Fruit fly (Drosophila melanogaster) whole organism, embryonic: ENCODE measurements around the gene raw.
A peak's percentile ranks its signal among the peaks of the same experiment; 100 is the strongest.

ENCODE experiments used
- Ada2b ChIP-seq: fragments of 200-800 bp; sonication (Bioruptor generic); IDR thresholded peaks from 2 replicates; pipeline ENCODE4 v1.3.6; 2022; ENCODE audit warnings: missing biosample characterization, missing genetic modification characterization
- Asciz ChIP-seq: fragments of 200-800 bp; sonication (Bioruptor generic); optimal IDR thresholded peaks from 2 replicates; lab custom pipeline; 2017; ENCODE audit warnings: missing biosample characterization, mild to moderate bottlenecking, missing genetic modification characterization, missing genetic modification reagents
- CG10274 ChIP-seq: fragments of 200-800 bp; sonication (Bioruptor generic); optimal IDR thresholded peaks from 3 replicates; lab custom pipeline; 2017; ENCODE audit warnings: missing biosample characterization, mild to moderate bottlenecking, missing genetic modification characterization
- CG10366 ChIP-seq: fragments of 200-800 bp; sonication (Bioruptor generic); IDR thresholded peaks from 2 replicates; pipeline ENCODE4 v1.3.6; 2022; ENCODE audit warnings: missing biosample characterization, missing genetic modification characterization
- CG10654 ChIP-seq: fragments of 200-800 bp; sonication (Bioruptor generic); optimal IDR thresholded peaks from 2 replicates; lab custom pipeline; 2016; ENCODE audit warnings: missing biosample characterization, missing genetic modification characterization
- CG11723 ChIP-seq: fragments of 200-800 bp; sonication (Bioruptor generic); optimal IDR thresholded peaks from 2 replicates; lab custom pipeline; 2017; ENCODE audit warnings: missing biosample characterization, mild to moderate bottlenecking, missing genetic modification characterization
- CG12104 ChIP-seq: fragments of 200-800 bp; sonication (Bioruptor generic); optimal IDR thresholded peaks from 3 replicates; lab custom pipeline; 2016; ENCODE audit warnings: missing biosample characterization, missing genetic modification characterization
- CG12659 ChIP-seq: fragments of 200-800 bp; sonication (Bioruptor generic); optimal IDR thresholded peaks from 3 replicates; lab custom pipeline; 2017; ENCODE audit warnings: mild to moderate bottlenecking, missing biosample characterization, missing genetic modification reagents, missing genetic modification characterization
- CG1832 ChIP-seq: fragments of 200-800 bp; sonication (Bioruptor generic); optimal IDR thresholded peaks from 2 replicates; lab custom pipeline; 2017; ENCODE audit warnings: missing biosample characterization, mild to moderate bottlenecking, missing genetic modification characterization, inconsistent platforms
- CG3065 ChIP-seq: fragments of 200-800 bp; sonication (Bioruptor generic); optimal IDR thresholded peaks from 2 replicates; lab custom pipeline; 2016; ENCODE audit warnings: missing biosample characterization, missing genetic modification characterization
- CG32767 ChIP-seq: fragments of 200-800 bp; sonication (Bioruptor generic); IDR thresholded peaks from 2 replicates; pipeline ENCODE4 v1.3.6; 2022; ENCODE audit warnings: missing biosample characterization, missing genetic modification characterization
- CG3407 ChIP-seq: fragments of 200-800 bp; sonication (Bioruptor generic); optimal IDR thresholded peaks from 2 replicates; lab custom pipeline; 2018; ENCODE audit warnings: missing biosample characterization, mild to moderate bottlenecking, missing genetic modification characterization
- CG34422 ChIP-seq: fragments of 200-800 bp; sonication (Bioruptor generic); IDR thresholded peaks from 3 replicates; pipeline ENCODE4 v1.3.6; 2022; ENCODE audit warnings: missing biosample characterization, missing genetic modification characterization
- CG6689 ChIP-seq: fragments of 200-800 bp; sonication (Bioruptor generic); IDR thresholded peaks from 2 replicates; pipeline ENCODE4 v1.3.6; 2022; ENCODE audit warnings: missing biosample characterization, missing genetic modification characterization
- CG6765 ChIP-seq: fragments of 200-800 bp; sonication (Bioruptor generic); optimal IDR thresholded peaks from 3 replicates; lab custom pipeline; 2017; ENCODE audit warnings: missing biosample characterization, mild to moderate bottlenecking, missing genetic modification characterization
- CG7839 ChIP-seq: fragments of 200-800 bp; sonication (Bioruptor generic); optimal IDR thresholded peaks from 3 replicates; lab custom pipeline; 2018; ENCODE audit warnings: missing biosample characterization, mild to moderate bottlenecking, missing genetic modification characterization, moderate library complexity
- CG7987 ChIP-seq: fragments of 200-800 bp; sonication (Bioruptor generic); optimal IDR thresholded peaks from 2 replicates; lab custom pipeline; 2018; ENCODE audit warnings: missing biosample characterization, mild to moderate bottlenecking, missing genetic modification characterization, moderate library complexity
- CG9437 ChIP-seq: fragments of 200-800 bp; sonication (Bioruptor generic); optimal IDR thresholded peaks from 2 replicates; lab custom pipeline; 2018; ENCODE audit warnings: missing biosample characterization, mild to moderate bottlenecking, missing genetic modification characterization
- CG9727 ChIP-seq: fragments of 200-800 bp; sonication (Bioruptor generic); optimal IDR thresholded peaks from 3 replicates; lab custom pipeline; 2017; ENCODE audit warnings: missing biosample characterization, mild to moderate bottlenecking, missing genetic modification characterization
- CTCF ChIP-seq: fragments of 200-800 bp; sonication (Bioruptor generic); optimal IDR thresholded peaks from 2 replicates; lab custom pipeline; 2017; ENCODE audit warnings: missing biosample characterization, mild to moderate bottlenecking, missing genetic modification characterization, moderate library complexity
- CrebB ChIP-seq: fragments of 200-800 bp; sonication (Bioruptor generic); optimal IDR thresholded peaks from 3 replicates; lab custom pipeline; 2018; ENCODE audit warnings: missing biosample characterization, mild to moderate bottlenecking, missing genetic modification characterization
- Dbx ChIP-seq: fragments of 200-800 bp; sonication (Bioruptor generic); IDR thresholded peaks from 3 replicates; pipeline ENCODE4 v1.3.6; 2022; ENCODE audit warnings: missing biosample characterization, missing genetic modification characterization
- Dp ChIP-seq: fragments of 200-800 bp; sonication (Bioruptor generic); optimal IDR thresholded peaks from 2 replicates; lab custom pipeline; 2018; ENCODE audit warnings: missing biosample characterization, mild to moderate bottlenecking, missing genetic modification characterization, moderate library complexity
- Ets97D ChIP-seq: fragments of 200-800 bp; sonication (Bioruptor generic); optimal IDR thresholded peaks from 3 replicates; lab custom pipeline; 2016; ENCODE audit warnings: missing biosample characterization, missing genetic modification characterization
- Fer3 ChIP-seq: fragments of 200-800 bp; sonication (Bioruptor generic); optimal IDR thresholded peaks from 2 replicates; lab custom pipeline; 2018; ENCODE audit warnings: missing biosample characterization, mild to moderate bottlenecking, missing genetic modification characterization, moderate library complexity
- GATAe ChIP-seq: fragments of 200-800 bp; sonication (Bioruptor generic); conservative IDR thresholded peaks from 2 replicates; pipeline ENCODE4 v1.3.6; 2022; ENCODE audit warnings: missing biosample characterization, missing genetic modification characterization
- H2.0 ChIP-seq: fragments of 200-800 bp; sonication (Bioruptor generic); IDR thresholded peaks from 2 replicates; pipeline ENCODE4 v1.3.6; 2022; ENCODE audit warnings: missing biosample characterization, missing genetic modification characterization
- HLH4C ChIP-seq: fragments of 200-800 bp; sonication (Bioruptor generic); IDR thresholded peaks from 3 replicates; pipeline ENCODE4 v1.3.6; 2022; ENCODE audit warnings: missing biosample characterization, missing genetic modification characterization; ENCODE audit not compliant: partially characterized antibody
- Hey ChIP-seq: fragments of 200-800 bp; sonication (Bioruptor generic); optimal IDR thresholded peaks from 3 replicates; lab custom pipeline; 2018; ENCODE audit warnings: missing biosample characterization, mild to moderate bottlenecking, missing genetic modification characterization
- Hr51 ChIP-seq, 2 experiments: fragments of 200-800 bp; sonication (Bioruptor generic); optimal IDR thresholded peaks; 2 replicates in 1 of 2; 3 replicates in 1 of 2; lab custom pipeline; 2016 to 2018; ENCODE audit warnings: missing biosample characterization in 2 of 2, missing genetic modification characterization in 2 of 2, mild to moderate bottlenecking in 1 of 2, moderate library complexity in 1 of 2
- Lhr ChIP-seq: fragments of 200-800 bp; sonication (Bioruptor generic); optimal IDR thresholded peaks from 3 replicates; lab custom pipeline; 2017; ENCODE audit warnings: mild to moderate bottlenecking, missing biosample characterization, missing genetic modification reagents, missing genetic modification characterization
- Lpt ChIP-seq: fragments of >200 bp; optimal IDR thresholded peaks from 2 replicates; lab custom pipeline; 2018; ENCODE audit warnings: missing biosample characterization, missing genetic modification characterization
- Pdp1 ChIP-seq, 2 experiments: fragments of 200-800 bp; sonication (Bioruptor generic); optimal IDR thresholded peaks; 3 replicates each; lab custom pipeline; 2016; ENCODE audit warnings: missing biosample characterization in 2 of 2, missing genetic modification characterization in 2 of 2, mild to moderate bottlenecking in 1 of 2, moderate library complexity in 1 of 2
- Ravus ChIP-seq: fragments of 200-800 bp; sonication (Bioruptor generic); IDR thresholded peaks from 2 replicates; pipeline ENCODE4 v1.3.6; 2022; ENCODE audit warnings: missing biosample characterization, missing genetic modification characterization
- Stat92E ChIP-seq, 3 experiments: fragments of >200 bp in 2 of 3; fragments of 200-800 bp in 1 of 3; sonication (Bioruptor generic) in 1 of 3; optimal IDR thresholded peaks; 2 replicates each; lab custom pipeline; 2017 to 2019; ENCODE audit warnings: missing biosample characterization in 3 of 3, missing genetic modification characterization in 3 of 3, mild to moderate bottlenecking in 1 of 3, moderate library complexity in 1 of 3
- amos ChIP-seq: fragments of 200-800 bp; sonication (Bioruptor generic); IDR thresholded peaks from 2 replicates; pipeline ENCODE4 v1.3.6; 2022; ENCODE audit warnings: missing biosample characterization, missing genetic modification characterization; ENCODE audit not compliant: partially characterized antibody
- br ChIP-seq: fragments of >200 bp; optimal IDR thresholded peaks from 2 replicates; lab custom pipeline; 2017
- crol ChIP-seq: fragments of 200-800 bp; sonication (Bioruptor generic); IDR thresholded peaks from 2 replicates; pipeline ENCODE4 v1.3.6; 2022; ENCODE audit warnings: missing biosample characterization, missing genetic modification characterization
- crp ChIP-seq, 2 experiments: fragments of 200-800 bp; sonication (Bioruptor generic); optimal IDR thresholded peaks; 2 replicates in 1 of 2; 3 replicates in 1 of 2; lab custom pipeline; 2017; ENCODE audit warnings: missing biosample characterization in 2 of 2, missing genetic modification characterization in 2 of 2, mild to moderate bottlenecking in 1 of 2, moderate library complexity in 1 of 2
- cwo ChIP-seq: fragments of 200-800 bp; sonication (Bioruptor generic); optimal IDR thresholded peaks from 3 replicates; lab custom pipeline; 2017; ENCODE audit warnings: missing biosample characterization, missing genetic modification characterization, mild to moderate bottlenecking, moderate library complexity, missing genetic modification reagents
- eve ChIP-seq, 2 experiments: fragments of >200 bp; optimal IDR thresholded peaks; 2 replicates each; lab custom pipeline; 2017; ENCODE audit warnings: missing biosample characterization in 2 of 2, missing genetic modification characterization in 2 of 2
- fru ChIP-seq: fragments of >200 bp; optimal IDR thresholded peaks from 2 replicates; lab custom pipeline; 2017
- kni ChIP-seq: fragments of 200-800 bp; sonication (Bioruptor generic); optimal IDR thresholded peaks from 3 replicates; lab custom pipeline; 2017; ENCODE audit warnings: mild to moderate bottlenecking, missing biosample characterization, missing genetic modification reagents, missing genetic modification characterization
- lbe ChIP-seq: fragments of 200-800 bp; sonication (Bioruptor generic); optimal IDR thresholded peaks from 2 replicates; lab custom pipeline; 2016; ENCODE audit warnings: missing biosample characterization, mild to moderate bottlenecking, missing genetic modification characterization
- row ChIP-seq: fragments of 200-800 bp; sonication (Bioruptor generic); IDR thresholded peaks from 3 replicates; pipeline ENCODE4 v1.3.6; 2022; ENCODE audit warnings: missing biosample characterization, missing genetic modification characterization
- scrt ChIP-seq: fragments of 200-800 bp; sonication (Bioruptor generic); optimal IDR thresholded peaks from 2 replicates; lab custom pipeline; 2018; ENCODE audit warnings: missing biosample characterization, mild to moderate bottlenecking, missing genetic modification characterization, moderate library complexity
- sr ChIP-seq: fragments of 200-800 bp; sonication (Bioruptor generic); IDR thresholded peaks from 3 replicates; pipeline ENCODE4 v1.3.6; 2022; ENCODE audit warnings: missing biosample characterization, missing genetic modification characterization
- toy ChIP-seq: fragments of 200-800 bp; sonication (Bioruptor generic); IDR thresholded peaks from 2 replicates; pipeline ENCODE4 v1.3.6; 2022; ENCODE audit warnings: missing biosample characterization, missing genetic modification characterization
- vfl ChIP-seq: fragments of 200-800 bp; sonication (Bioruptor generic); optimal IDR thresholded peaks from 2 replicates; lab custom pipeline; 2016; ENCODE audit warnings: missing biosample characterization, missing genetic modification characterization
- wor ChIP-seq: fragments of 200-800 bp; sonication (Bioruptor generic); IDR thresholded peaks from 2 replicates; pipeline ENCODE4 v1.3.6; 2022; ENCODE audit warnings: missing biosample characterization, missing genetic modification characterization
- zfh2 ChIP-seq: fragments of 200-800 bp; sonication (Bioruptor generic); optimal IDR thresholded peaks from 2 replicates; lab custom pipeline; 2016; ENCODE audit warnings: missing biosample characterization, missing genetic modification characterization

The raw gene

dm6 chr2L:8685668-8686306 lies 54.7 kb downstream of the raw start, which contains the start of the genes PrBP and Trs23 (continued):
- no peak for TF ChIP-seq toy (GFP tag; lab: Robert Waterston, UW)
- no peak for TF ChIP-seq CG9437 (GFP tag; lab: Kevin White, UChicago)
- no peak for TF ChIP-seq lbe (GFP tag; lab: Kevin White, UChicago)
- no peak for TF ChIP-seq CG3407 (GFP tag; lab: Kevin White, UChicago)
- TF ChIP-seq sr (GFP tag; lab: Robert Waterston, UW) = peak; percentile 59; the same call in 1 of the 3 replicates
- TF ChIP-seq CG10366 (GFP tag; lab: Robert Waterston, UW) = no peak
- TF ChIP-seq Lpt (GFP tag; lab: Kevin White, UChicago) = no peak
- TF ChIP-seq H2.0 (GFP tag; lab: Robert Waterston, UW) = no peak
- TF ChIP-seq wor (GFP tag; lab: Robert Waterston, UW) = no peak
- peak; percentile 9; the same call in 1 of the 3 replicates for TF ChIP-seq CG34422 (GFP tag; lab: Robert Waterston, UW)
- TF ChIP-seq GATAe = no peak
- no peak for TF ChIP-seq Dbx (GFP tag; lab: Robert Waterston, UW)
- peak; percentile 66; the same call in 1 of the 2 replicates for TF ChIP-seq amos (GFP tag; lab: Robert Waterston, UW)
- TF ChIP-seq Ada2b (GFP tag; lab: Robert Waterston, UW) = no peak
- TF ChIP-seq Asciz (GFP tag; lab: Kevin White, UChicago) = no peak
- peak; percentile 32 for TF ChIP-seq Lhr (GFP tag; lab: Kevin White, UChicago)
- TF ChIP-seq CG6765 (GFP tag; lab: Kevin White, UChicago) = no peak
- TF ChIP-seq Stat92E (GFP tag; optimal IDR thresholded peaks at IDR 0.05; lab: Kevin White, UChicago) = no peak
- no peak for TF ChIP-seq kni (GFP tag; lab: Kevin White, UChicago)
- TF ChIP-seq HLH4C (GFP tag; lab: Robert Waterston, UW) = peak; percentile 36; the same call in 1 of the 3 replicates
- TF ChIP-seq CG1832 (GFP tag; lab: Kevin White, UChicago) = no peak
- TF ChIP-seq Pdp1 (GFP tag; optimal IDR thresholded peaks at IDR 0.05; lab: Kevin White, UChicago) = no peak
- no peak for TF ChIP-seq CrebB (tag; lab: Kevin White, UChicago)
- no peak for TF ChIP-seq CG32767 (GFP tag; lab: Robert Waterston, UW)
- no peak for TF ChIP-seq zfh2
- TF ChIP-seq CG7839 = no peak
- no peak for TF ChIP-seq CTCF
- TF ChIP-seq row = peak; percentile 54
- peak; percentile 45 for TF ChIP-seq CG12659 (GFP tag; lab: Kevin White, UChicago)
- no peak for TF ChIP-seq vfl (GFP tag; lab: Kevin White, UChicago)
- no peak for TF ChIP-seq CG3065 (GFP tag; lab: Kevin White, UChicago)
- TF ChIP-seq CG6689 (GFP tag; lab: Robert Waterston, UW) = no peak
- no peak for TF ChIP-seq CG10654 (GFP tag; lab: Kevin White, UChicago)
- no peak for TF ChIP-seq CG9727 (GFP tag; lab: Kevin White, UChicago)
- no peak for TF ChIP-seq CG12104 (GFP tag; lab: Kevin White, UChicago)
- TF ChIP-seq Fer3 = no peak
- TF ChIP-seq crp (GFP tag; optimal IDR thresholded peaks at IDR 0.05; lab: Kevin White, UChicago) = peak; percentile 61 to 94
- TF ChIP-seq Ravus (GFP tag; lab: Robert Waterston, UW) = no peak
- no peak for TF ChIP-seq Hey (tag; lab: Kevin White, UChicago)
- no peak for TF ChIP-seq crol (GFP tag; lab: Robert Waterston, UW)
- no peak for TF ChIP-seq CG10274 (GFP tag; lab: Kevin White, UChicago)
- TF ChIP-seq eve (GFP tag; optimal IDR thresholded peaks at IDR 0.05; lab: Kevin White, UChicago) = no peak
- TF ChIP-seq Hr51 (GFP tag; optimal IDR thresholded peaks at IDR 0.05; lab: Kevin White, UChicago) = no peak
- TF ChIP-seq fru = no peak
- no peak for TF ChIP-seq br (lab: Kevin White, UChicago)
- no peak for TF ChIP-seq cwo (GFP tag; lab: Kevin White, UChicago)
- TF ChIP-seq scrt = no peak
- no peak for TF ChIP-seq CG7987 (GFP tag; lab: Kevin White, UChicago)
- no peak for TF ChIP-seq CG11723 (GFP tag; lab: Kevin White, UChicago)
- no peak for TF ChIP-seq Ets97D (GFP tag; lab: Kevin White, UChicago)
- TF ChIP-seq Dp (GFP tag; lab: Kevin White, UChicago) = peak; percentile 19
